Worm (Caenorhabditis elegans) whole organism, L3 larva: ENCODE data around the gene F13E6.2.

Source experiments
- R02D3.7 ChIP-seq: fragments of 150-350 bp; optimal IDR thresholded peaks from 2 replicates; lab custom pipeline; 2014; ENCODE audit warnings: missing biosample characterization, missing genetic modification characterization
- ZK546.5 ChIP-seq: sonication (generic microtip); optimal IDR thresholded peaks from 2 replicates; lab custom pipeline; 2017; ENCODE audit warnings: missing biosample characterization, missing genetic modification characterization
- aly-2 ChIP-seq: fragments of 150-350 bp; optimal IDR thresholded peaks from 2 replicates; lab custom pipeline; 2014; ENCODE audit warnings: missing biosample characterization, missing genetic modification characterization
- ama-1 ChIP-seq: fragments of 150-350 bp; optimal IDR thresholded peaks from 2 replicates; lab custom pipeline; 2018
- ceh-16 ChIP-seq: sonication (generic microtip); optimal IDR thresholded peaks from 2 replicates; lab custom pipeline; 2017; ENCODE audit warnings: missing biosample characterization, missing genetic modification characterization
- ceh-28 ChIP-seq: fragments of 150-350 bp; optimal IDR thresholded peaks from 2 replicates; lab custom pipeline; 2014; ENCODE audit warnings: missing biosample characterization, missing genetic modification reagents, missing genetic modification characterization
- ceh-82 ChIP-seq: fragments of 150-350 bp; optimal IDR thresholded peaks from 2 replicates; lab custom pipeline; 2014; ENCODE audit warnings: missing biosample characterization, missing genetic modification characterization
- ceh-9 ChIP-seq: sonication (generic microtip); optimal IDR thresholded peaks from 2 replicates; lab custom pipeline; 2018; ENCODE audit warnings: missing biosample characterization, missing genetic modification characterization
- daf-12 ChIP-seq: fragments of 150-350 bp; optimal IDR thresholded peaks from 2 replicates; lab custom pipeline; 2014; ENCODE audit warnings: missing biosample characterization, missing genetic modification reagents, missing genetic modification characterization
- egl-27 ChIP-seq: sonication (generic microtip); optimal IDR thresholded peaks from 4 replicates; lab custom pipeline; 2017; ENCODE audit warnings: missing biosample characterization, missing genetic modification reagents, missing genetic modification characterization
- egl-5 ChIP-seq: fragments of 150-350 bp; optimal IDR thresholded peaks from 2 replicates; lab custom pipeline; 2017; ENCODE audit warnings: missing biosample characterization, missing genetic modification reagents, missing genetic modification characterization, inconsistent platforms
- elt-1 ChIP-seq: fragments of 150-350 bp; optimal IDR thresholded peaks from 2 replicates; lab custom pipeline; 2014; ENCODE audit warnings: missing biosample characterization, missing genetic modification characterization
- elt-2 ChIP-seq: sonication (generic microtip); optimal IDR thresholded peaks from 2 replicates; lab custom pipeline; 2016; ENCODE audit warnings: missing genetic modification reagents, mild to moderate bottlenecking, missing genetic modification characterization, missing compliant biosample characterization
- elt-3 ChIP-seq, 3 experiments: fragments of 150-350 bp in 1 of 3; sonication (generic microtip) in 2 of 3; optimal IDR thresholded peaks; 2 replicates in 2 of 3; 4 replicates in 1 of 3; lab custom pipeline; 2014 to 2017; ENCODE audit warnings: missing biosample characterization in 3 of 3, missing genetic modification characterization in 3 of 3
- eor-1 ChIP-seq, 2 experiments: fragments of 150-350 bp; optimal IDR thresholded peaks; 2 replicates each; lab custom pipeline; 2014 to 2018; ENCODE audit warnings: missing biosample characterization in 2 of 2, missing genetic modification characterization in 2 of 2
- fkh-10 ChIP-seq: sonication (generic microtip); optimal IDR thresholded peaks from 2 replicates; lab custom pipeline; 2017; ENCODE audit warnings: missing biosample characterization, missing genetic modification reagents, missing genetic modification characterization
- fkh-2 ChIP-seq: fragments of 150-350 bp; optimal IDR thresholded peaks from 2 replicates; lab custom pipeline; 2014; ENCODE audit warnings: missing biosample characterization, missing genetic modification reagents, missing genetic modification characterization
- fos-1 ChIP-seq: fragments of 150-350 bp; optimal IDR thresholded peaks from 2 replicates; lab custom pipeline; 2014; ENCODE audit warnings: missing biosample characterization, missing genetic modification characterization
- hmg-11 ChIP-seq: sonication (generic microtip); optimal IDR thresholded peaks from 2 replicates; lab custom pipeline; 2016; ENCODE audit warnings: missing genetic modification characterization, missing compliant biosample characterization
- jun-1 ChIP-seq: fragments of 150-350 bp; optimal IDR thresholded peaks from 2 replicates; lab custom pipeline; 2014; ENCODE audit warnings: missing biosample characterization, missing genetic modification reagents, missing genetic modification characterization
- lin-15B ChIP-seq: fragments of 150-350 bp; optimal IDR thresholded peaks from 2 replicates; lab custom pipeline; 2014; ENCODE audit warnings: missing biosample characterization, missing genetic modification characterization
- lin-39 ChIP-seq: fragments of 150-350 bp; optimal IDR thresholded peaks from 2 replicates; lab custom pipeline; 2018; ENCODE audit warnings: missing biosample characterization, missing genetic modification reagents, missing genetic modification characterization
- lsy-12 ChIP-seq: sonication (generic microtip); optimal IDR thresholded peaks from 2 replicates; lab custom pipeline; 2016; ENCODE audit warnings: mild to moderate bottlenecking, missing genetic modification characterization, missing compliant biosample characterization
- mdl-1 ChIP-seq: fragments of 150-350 bp; optimal IDR thresholded peaks from 2 replicates; lab custom pipeline; 2014; ENCODE audit warnings: missing biosample characterization, missing genetic modification characterization
- mml-1 ChIP-seq: fragments of 150-350 bp; sonication (generic microtip); optimal IDR thresholded peaks from 3 replicates; lab custom pipeline; 2014; ENCODE audit warnings: missing biosample characterization, missing genetic modification characterization
- nfya-1 ChIP-seq: sonication (generic microtip); optimal IDR thresholded peaks from 2 replicates; lab custom pipeline; 2017; ENCODE audit warnings: missing genetic modification characterization, mild to moderate bottlenecking, missing compliant biosample characterization, antibody characterized with exemption, moderate library complexity; ENCODE audit not compliant: insufficient read depth
- nhr-11 ChIP-seq: fragments of 150-350 bp; optimal IDR thresholded peaks from 2 replicates; lab custom pipeline; 2014; ENCODE audit warnings: missing biosample characterization, missing genetic modification characterization
- nhr-12 ChIP-seq: fragments of 150-350 bp; optimal IDR thresholded peaks from 2 replicates; lab custom pipeline; 2014; ENCODE audit warnings: missing biosample characterization, missing genetic modification characterization
- nhr-23 ChIP-seq: fragments of 150-350 bp; optimal IDR thresholded peaks from 2 replicates; lab custom pipeline; 2014; ENCODE audit warnings: missing biosample characterization, missing genetic modification reagents, missing genetic modification characterization
- nhr-237 ChIP-seq: fragments of 150-350 bp; optimal IDR thresholded peaks from 2 replicates; lab custom pipeline; 2014; ENCODE audit warnings: missing biosample characterization, missing genetic modification characterization
- nhr-25 ChIP-seq: sonication (generic microtip); optimal IDR thresholded peaks from 2 replicates; lab custom pipeline; 2017; ENCODE audit warnings: missing biosample characterization, missing genetic modification characterization
- nhr-28 ChIP-seq: fragments of 150-350 bp; optimal IDR thresholded peaks from 2 replicates; lab custom pipeline; 2014; ENCODE audit warnings: missing biosample characterization, missing genetic modification characterization
- nhr-43 ChIP-seq: sonication (generic microtip); optimal IDR thresholded peaks from 2 replicates; lab custom pipeline; 2016; ENCODE audit warnings: mild to moderate bottlenecking, missing genetic modification characterization, missing compliant biosample characterization; ENCODE audit not compliant: poor library complexity, severe bottlenecking
- nhr-76 ChIP-seq: fragments of 150-350 bp; sonication (generic microtip); optimal IDR thresholded peaks from 5 replicates; lab custom pipeline; 2014; ENCODE audit warnings: missing biosample characterization, missing genetic modification characterization
- nhr-77 ChIP-seq: fragments of 150-350 bp; optimal IDR thresholded peaks from 2 replicates; lab custom pipeline; 2014; ENCODE audit warnings: missing biosample characterization, missing genetic modification characterization
- pha-4 ChIP-seq: fragments of 150-350 bp; optimal IDR thresholded peaks from 2 replicates; lab custom pipeline; 2014; ENCODE audit warnings: missing biosample characterization, missing genetic modification reagents, missing genetic modification characterization
- pqm-1 ChIP-seq: fragments of 150-350 bp; optimal IDR thresholded peaks from 2 replicates; lab custom pipeline; 2017; ENCODE audit warnings: missing biosample characterization, missing genetic modification characterization, inconsistent platforms
- sea-2 ChIP-seq: fragments of 150-350 bp; sonication (generic microtip); optimal IDR thresholded peaks from 4 replicates; lab custom pipeline; 2014; ENCODE audit warnings: missing biosample characterization, missing genetic modification reagents, missing genetic modification characterization
- skn-1 ChIP-seq: fragments of 150-350 bp; optimal IDR thresholded peaks from 2 replicates; lab custom pipeline; 2014; ENCODE audit warnings: missing biosample characterization, missing genetic modification characterization
- snpc-4 ChIP-seq: fragments of 150-350 bp; optimal IDR thresholded peaks from 2 replicates; lab custom pipeline; 2014; ENCODE audit warnings: missing biosample characterization, missing genetic modification characterization
- unc-39 ChIP-seq: sonication (generic microtip); optimal IDR thresholded peaks from 4 replicates; lab custom pipeline; 2017; ENCODE audit warnings: missing biosample characterization, missing genetic modification characterization
- unc-62 ChIP-seq: fragments of 150-350 bp; sonication (generic microtip); optimal IDR thresholded peaks from 4 replicates; lab custom pipeline; 2014; ENCODE audit warnings: missing biosample characterization, missing genetic modification reagents, missing genetic modification characterization
- zag-1 ChIP-seq: fragments of 150-350 bp; optimal IDR thresholded peaks from 2 replicates; lab custom pipeline; 2014; ENCODE audit warnings: missing biosample characterization, missing genetic modification characterization
- ztf-11 ChIP-seq: fragments of 150-350 bp; optimal IDR thresholded peaks from 2 replicates; lab custom pipeline; 2014; ENCODE audit warnings: missing biosample characterization, missing genetic modification characterization
- ztf-4 ChIP-seq: fragments of 150-350 bp; optimal IDR thresholded peaks from 2 replicates; lab custom pipeline; 2014; ENCODE audit warnings: missing biosample characterization, missing genetic modification characterization

F13E6.2 gene

DNA sequence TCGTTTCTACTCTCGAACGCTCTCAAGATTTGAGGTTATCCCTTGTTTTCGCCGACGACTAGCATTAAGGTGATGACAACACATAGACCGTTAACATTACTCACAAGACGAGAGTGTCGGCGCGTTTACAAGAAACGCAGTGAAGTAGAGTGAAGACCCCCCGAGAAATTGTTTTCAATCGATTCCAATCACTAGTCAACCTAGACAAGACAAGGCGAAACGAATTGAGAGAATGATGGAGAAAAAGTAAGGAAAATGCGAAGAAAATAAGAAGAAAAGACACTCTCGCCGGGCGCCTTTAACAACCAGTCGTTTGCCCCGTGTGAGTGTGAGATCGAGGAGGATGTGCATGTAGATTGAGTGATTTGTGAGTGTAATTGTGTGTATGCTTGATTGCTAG, 10.4 kb upstream of the F13E6.2 start:
- peak; percentile 1 for TF ChIP-seq mdl-1 (tag; lab: Kevin White, UChicago)
- TF ChIP-seq ZK546.5 (tag; lab: Kevin White, UChicago) = no peak
- peak in 1 of 3 experiments; percentile 10 for TF ChIP-seq elt-3 (tag; optimal IDR thresholded peaks at IDR 0.05; lab: Kevin White, UChicago)
- no peak for TF ChIP-seq nhr-28
- no peak for TF ChIP-seq ceh-16 (tag; lab: Kevin White, UChicago)
- no peak for TF ChIP-seq nhr-77
- peak; percentile 45 for TF ChIP-seq lsy-12
- no peak for TF ChIP-seq aly-2 (tag; lab: Kevin White, UChicago)
- TF ChIP-seq ceh-9 = no peak
- no peak for TF ChIP-seq fos-1 (tag; lab: Kevin White, UChicago)
- TF ChIP-seq lin-15B (tag; lab: Kevin White, UChicago) = no peak
- TF ChIP-seq hmg-11 (tag; lab: Kevin White, UChicago) = peak; percentile 38
- TF ChIP-seq elt-2 (tag; lab: Kevin White, UChicago) = peak; percentile 54
- TF ChIP-seq ztf-11 (tag; lab: Kevin White, UChicago) = no peak
- peak; percentile 49 for TF ChIP-seq unc-62
- TF ChIP-seq unc-39 (tag; lab: Kevin White, UChicago) = no peak
- no peak for TF ChIP-seq nhr-76
- TF ChIP-seq ama-1 (lab: Kevin White, UChicago) = no peak
- peak; percentile 55 for TF ChIP-seq snpc-4
- TF ChIP-seq ceh-28 (tag; lab: Kevin White, UChicago) = peak; percentile 89
- TF ChIP-seq sea-2 = no peak
- TF ChIP-seq R02D3.7 (tag; lab: Kevin White, UChicago) = no peak
- TF ChIP-seq ztf-4 (tag; lab: Kevin White, UChicago) = no peak
- TF ChIP-seq nhr-11 = no peak
- no peak for TF ChIP-seq elt-1 (tag; lab: Kevin White, UChicago)
- no peak for TF ChIP-seq daf-12 (tag; lab: Kevin White, UChicago)
- no peak for TF ChIP-seq nhr-237 (tag; lab: Kevin White, UChicago)
- no peak for TF ChIP-seq egl-27 (tag; lab: Kevin White, UChicago)
- peak; percentile 94 for TF ChIP-seq egl-5 (tag; lab: Kevin White, UChicago)
- TF ChIP-seq pqm-1 = peak; percentile 47
- peak; percentile 18 for TF ChIP-seq jun-1 (tag; lab: Kevin White, UChicago)
- TF ChIP-seq nhr-43 = peak; percentile 45
- TF ChIP-seq nhr-12 (tag; lab: Kevin White, UChicago) = no peak
- no peak for TF ChIP-seq mml-1
- no peak for TF ChIP-seq fkh-2 (tag; lab: Kevin White, UChicago)
- TF ChIP-seq skn-1 (tag; lab: Kevin White, UChicago) = no peak
- TF ChIP-seq nhr-25 (tag; lab: Kevin White, UChicago) = peak; percentile 85
- TF ChIP-seq nhr-23 = peak; percentile 83
- TF ChIP-seq lin-39 = peak; percentile 41
- TF ChIP-seq zag-1 (tag; lab: Kevin White, UChicago) = no peak
- TF ChIP-seq eor-1 (tag; optimal IDR thresholded peaks at IDR 0.05; lab: Kevin White, UChicago) = no peak
- TF ChIP-seq nfya-1 = peak; percentile 55
- TF ChIP-seq ceh-82 (tag; lab: Kevin White, UChicago) = no peak
- no peak for TF ChIP-seq fkh-10
- peak; percentile 66 for TF ChIP-seq pha-4 (tag; lab: Kevin White, UChicago)

DNA sequence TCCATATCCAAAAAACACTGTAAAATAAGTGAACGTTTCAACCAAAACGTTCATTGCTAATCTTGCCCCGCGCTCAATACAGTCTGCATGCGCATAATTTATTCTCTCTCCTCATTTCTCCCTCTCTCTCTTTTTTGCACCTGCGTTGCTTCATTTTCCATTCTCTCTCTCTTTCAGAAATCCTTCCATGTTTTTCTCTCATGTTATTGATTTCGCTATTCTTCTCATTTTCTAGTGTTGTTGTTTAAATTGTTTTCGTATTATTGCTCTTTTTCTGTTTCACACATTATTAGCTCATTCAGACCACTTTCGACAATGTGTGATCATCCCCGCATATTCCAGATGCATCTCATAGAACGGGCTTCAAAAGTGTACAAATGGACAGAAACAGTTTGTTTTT, 7.6 kb upstream of the F13E6.2 start, which contains the start of gene phf-31:
Gene phf-31, plus strand, starts transcription at position 301 of the 400 bp plus-strand sequence.
- no peak for TF ChIP-seq nhr-237 (tag; lab: Kevin White, UChicago)
- TF ChIP-seq pha-4 (tag; lab: Kevin White, UChicago) = no peak
- no peak for TF ChIP-seq elt-2 (tag; lab: Kevin White, UChicago)
- no peak for TF ChIP-seq ama-1 (lab: Kevin White, UChicago)
- TF ChIP-seq unc-39 (tag; lab: Kevin White, UChicago) = no peak
- no peak for TF ChIP-seq snpc-4
- no peak for TF ChIP-seq eor-1 (tag; optimal IDR thresholded peaks at IDR 0.05; lab: Kevin White, UChicago)
- no peak for TF ChIP-seq ceh-9
- no peak for TF ChIP-seq zag-1 (tag; lab: Kevin White, UChicago)
- TF ChIP-seq nhr-28 = no peak
